Worm (Caenorhabditis elegans): ENCODE results near the gene gcy-32.

DNA sequence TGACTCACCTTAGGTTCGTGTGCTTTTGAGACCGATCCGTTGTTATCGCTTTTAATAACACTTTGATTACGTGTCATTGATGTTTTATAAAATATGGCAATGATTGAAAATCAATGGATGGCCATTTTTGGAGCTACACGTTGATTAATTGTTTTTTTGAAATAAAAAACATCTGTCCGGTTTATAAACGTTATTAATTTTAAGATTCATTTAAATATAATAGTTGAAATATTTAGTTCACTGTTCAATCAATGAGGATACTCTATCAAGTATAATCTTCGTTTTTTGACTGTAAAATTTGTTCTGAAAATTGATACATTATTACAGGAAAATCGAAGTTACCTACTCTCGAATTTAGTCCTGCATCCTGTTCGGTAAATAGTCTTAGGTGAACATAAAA lies 43.0 kb upstream of the gcy-32 start, which contains the start of gene R10D12.10:
- TF ChIP-seq hlh-13 (GFP tag; optimal IDR thresholded peaks at IDR 0.05) (no peak), che-1 (tag; optimal IDR thresholded peaks at IDR 0.05) (no peak), ceh-9 (tag; optimal IDR thresholded peaks at IDR 0.05) (no peak), F13H6.1 (tag; optimal IDR thresholded peaks at IDR 0.05) (no peak), ref-2 (tag; optimal IDR thresholded peaks at IDR 0.05) (no peak), lin-11 (tag; optimal IDR thresholded peaks at IDR 0.05) (no peak), hlh-30 (tag; optimal IDR thresholded peaks at IDR 0.05; ENCODE audit: insufficient read depth) (no peak)
